Fruit fly (Drosophila melanogaster) whole organism, prepupa: ENCODE data around the gene CG14721.

Experiments used
- CG11294 ChIP-seq: fragments of 200-800 bp; sonication (Bioruptor generic); IDR thresholded peaks from 2 replicates; pipeline ENCODE4 v1.3.6; 2022; ENCODE audit warnings: missing biosample characterization, missing genetic modification characterization
- CG11762 ChIP-seq: fragments of 200-800 bp; sonication (Bioruptor generic); optimal IDR thresholded peaks from 3 replicates; lab custom pipeline; 2016; ENCODE audit warnings: missing biosample characterization, missing genetic modification characterization; ENCODE audit not compliant: insufficient read depth
- CG11902 ChIP-seq: fragments of 200-800 bp; sonication (Bioruptor generic); optimal IDR thresholded peaks from 3 replicates; lab custom pipeline; 2016; ENCODE audit warnings: missing biosample characterization, missing genetic modification characterization
- CG15336 ChIP-seq: fragments of 200-800 bp; sonication (Bioruptor generic); IDR thresholded peaks from 2 replicates; pipeline ENCODE4 v1.3.6; 2022; ENCODE audit warnings: missing biosample characterization, missing genetic modification characterization
- CG3032 ChIP-seq: fragments of 200-800 bp; optimal IDR thresholded peaks from 2 replicates; lab custom pipeline; 2019; ENCODE audit warnings: missing biosample characterization, mild to moderate bottlenecking, missing genetic modification characterization, moderate library complexity
- CG31627 ChIP-seq: fragments of 200-800 bp; sonication (Bioruptor generic); optimal IDR thresholded peaks from 3 replicates; lab custom pipeline; 2016; ENCODE audit warnings: missing biosample characterization, missing genetic modification characterization
- CG34406 ChIP-seq: fragments of 200-800 bp; sonication (Bioruptor generic); optimal IDR thresholded peaks from 3 replicates; lab custom pipeline; 2016; ENCODE audit warnings: missing biosample characterization, missing genetic modification characterization
- CG3919 ChIP-seq: fragments of 200-800 bp; sonication (Bioruptor generic); optimal IDR thresholded peaks from 3 replicates; lab custom pipeline; 2016; ENCODE audit warnings: missing biosample characterization, missing genetic modification characterization
- CG6163 ChIP-seq: fragments of 200-800 bp; sonication (Bioruptor generic); IDR thresholded peaks from 3 replicates; pipeline ENCODE4 v1.3.6; 2022; ENCODE audit warnings: missing biosample characterization, missing genetic modification characterization
- CG6792 ChIP-seq: fragments of 200-800 bp; sonication (Bioruptor generic); optimal IDR thresholded peaks from 3 replicates; lab custom pipeline; 2016; ENCODE audit warnings: missing biosample characterization, missing genetic modification characterization
- CG6854 ChIP-seq: fragments of 200-800 bp; sonication (Bioruptor generic); optimal IDR thresholded peaks from 2 replicates; lab custom pipeline; 2017; ENCODE audit warnings: missing biosample characterization, mild to moderate bottlenecking, missing genetic modification characterization
- CG7368 ChIP-seq: fragments of 200-800 bp; sonication (Bioruptor generic); optimal IDR thresholded peaks from 3 replicates; lab custom pipeline; 2016; ENCODE audit warnings: missing biosample characterization, missing genetic modification characterization
- CG8119 ChIP-seq: fragments of 200-800 bp; sonication (Bioruptor generic); IDR thresholded peaks from 3 replicates; pipeline ENCODE4 v1.3.6; 2022; ENCODE audit warnings: missing biosample characterization, missing genetic modification characterization
- CG8319 ChIP-seq: fragments of 200-800 bp; sonication (Bioruptor generic); optimal IDR thresholded peaks from 3 replicates; lab custom pipeline; 2016; ENCODE audit warnings: missing biosample characterization, missing genetic modification characterization
- CG8632 ChIP-seq: fragments of 200-800 bp; sonication (Bioruptor generic); optimal IDR thresholded peaks from 3 replicates; lab custom pipeline; 2016; ENCODE audit warnings: missing biosample characterization, missing genetic modification characterization
- CG9139 ChIP-seq: fragments of 200-800 bp; sonication (Bioruptor generic); optimal IDR thresholded peaks from 3 replicates; lab custom pipeline; 2017; ENCODE audit warnings: missing biosample characterization, mild to moderate bottlenecking, missing genetic modification characterization
- Eip75B ChIP-seq: fragments of 200-800 bp; sonication (Bioruptor generic); optimal IDR thresholded peaks from 3 replicates; lab custom pipeline; 2016; ENCODE audit warnings: missing biosample characterization, missing genetic modification characterization
- Eip93F ChIP-seq: fragments of 200-800 bp; sonication (Bioruptor generic); optimal IDR thresholded peaks from 2 replicates; lab custom pipeline; 2016; ENCODE audit warnings: missing biosample characterization, mild to moderate bottlenecking, missing genetic modification characterization
- Ets21C ChIP-seq: fragments of 200-800 bp; sonication (Bioruptor generic); optimal IDR thresholded peaks from 3 replicates; lab custom pipeline; 2016; ENCODE audit warnings: missing biosample characterization, missing genetic modification characterization
- Gug ChIP-seq: fragments of 200-800 bp; sonication (Bioruptor generic); IDR thresholded peaks from 2 replicates; pipeline ENCODE4 v1.3.6; 2022; ENCODE audit warnings: missing biosample characterization, missing genetic modification characterization
- Hr38 ChIP-seq: sonication (Bioruptor generic); optimal IDR thresholded peaks from 2 replicates; lab custom pipeline; 2016; ENCODE audit warnings: missing biosample characterization, missing genetic modification characterization
- Hr39 ChIP-seq: fragments of 200-800 bp; sonication (Bioruptor generic); optimal IDR thresholded peaks from 2 replicates; lab custom pipeline; 2016; ENCODE audit warnings: missing biosample characterization, missing genetic modification characterization
- Hr4 ChIP-seq: fragments of 200-800 bp; sonication (Bioruptor generic); optimal IDR thresholded peaks from 3 replicates; lab custom pipeline; 2016; ENCODE audit warnings: missing biosample characterization, missing genetic modification characterization
- Lpt ChIP-seq: fragments of 200-800 bp; sonication (Bioruptor generic); optimal IDR thresholded peaks from 3 replicates; lab custom pipeline; 2016; ENCODE audit warnings: missing biosample characterization, missing genetic modification characterization
- Met ChIP-seq: fragments of 200-800 bp; sonication (Bioruptor generic); optimal IDR thresholded peaks from 3 replicates; lab custom pipeline; 2016; ENCODE audit warnings: missing biosample characterization, missing genetic modification characterization
- OdsH ChIP-seq: fragments of 200-800 bp; sonication (Bioruptor generic); optimal IDR thresholded peaks from 3 replicates; lab custom pipeline; 2016; ENCODE audit warnings: missing biosample characterization, missing genetic modification characterization
- Smox ChIP-seq: fragments of 200-800 bp; sonication (Bioruptor generic); optimal IDR thresholded peaks from 3 replicates; lab custom pipeline; 2016; ENCODE audit warnings: missing biosample characterization, missing genetic modification characterization
- Sox14 ChIP-seq: fragments of 200-800 bp; sonication (Bioruptor generic); optimal IDR thresholded peaks from 3 replicates; lab custom pipeline; 2016; ENCODE audit warnings: missing biosample characterization, missing genetic modification characterization
- acj6 ChIP-seq: fragments of 200-800 bp; sonication (Bioruptor generic); optimal IDR thresholded peaks from 3 replicates; lab custom pipeline; 2016; ENCODE audit warnings: missing biosample characterization, missing genetic modification characterization
- cyc ChIP-seq: fragments of 200-800 bp; sonication (Bioruptor generic); optimal IDR thresholded peaks from 3 replicates; lab custom pipeline; 2016; ENCODE audit warnings: missing biosample characterization, missing genetic modification characterization
- dsx ChIP-seq: fragments of 200-800 bp; optimal IDR thresholded peaks from 3 replicates; lab custom pipeline; 2019; ENCODE audit warnings: missing biosample characterization, mild to moderate bottlenecking, missing genetic modification characterization, moderate library complexity; ENCODE audit not compliant: poor library complexity, severe bottlenecking
- eg ChIP-seq: fragments of 200-800 bp; sonication (Bioruptor generic); IDR thresholded peaks from 3 replicates; pipeline ENCODE4 v1.3.6; 2022; ENCODE audit warnings: missing biosample characterization, missing genetic modification characterization
- esn ChIP-seq: fragments of 200-800 bp; sonication (Bioruptor generic); optimal IDR thresholded peaks from 2 replicates; lab custom pipeline; 2016; ENCODE audit warnings: missing biosample characterization, mild to moderate bottlenecking, missing genetic modification characterization, moderate library complexity
- fd59A ChIP-seq: fragments of 200-800 bp; sonication (Bioruptor generic); optimal IDR thresholded peaks from 2 replicates; lab custom pipeline; 2017; ENCODE audit warnings: missing biosample characterization, mild to moderate bottlenecking, missing genetic modification characterization, missing genetic modification reagents
- fd85E ChIP-seq: fragments of 200-800 bp; sonication (Bioruptor generic); optimal IDR thresholded peaks from 3 replicates; lab custom pipeline; 2016; ENCODE audit warnings: missing biosample characterization, missing genetic modification characterization
- fkh ChIP-seq: fragments of 200-800 bp; sonication (Bioruptor generic); optimal IDR thresholded peaks from 3 replicates; lab custom pipeline; 2017; ENCODE audit warnings: missing biosample characterization, mild to moderate bottlenecking, missing genetic modification characterization, moderate library complexity
- net ChIP-seq: fragments of 200-800 bp; sonication (Bioruptor generic); optimal IDR thresholded peaks from 3 replicates; lab custom pipeline; 2016; ENCODE audit warnings: missing biosample characterization, missing genetic modification characterization
- salr ChIP-seq, 2 experiments: fragments of 200-800 bp; sonication (Bioruptor generic); optimal IDR thresholded peaks; 3 replicates each; lab custom pipeline; 2016 to 2018; ENCODE audit warnings: missing biosample characterization in 2 of 2, missing genetic modification characterization in 2 of 2, mild to moderate bottlenecking in 1 of 2
- spab ChIP-seq: fragments of 200-800 bp; sonication (Bioruptor generic); optimal IDR thresholded peaks from 2 replicates; lab custom pipeline; 2017; ENCODE audit warnings: missing biosample characterization, mild to moderate bottlenecking, missing genetic modification characterization, missing genetic modification reagents
- ss ChIP-seq, 2 experiments: fragments of 200-800 bp; sonication (Bioruptor generic); optimal IDR thresholded peaks; 2 replicates in 1 of 2; 3 replicates in 1 of 2; lab custom pipeline; 2017 to 2018; ENCODE audit warnings: mild to moderate bottlenecking in 2 of 2, missing biosample characterization in 2 of 2, missing genetic modification characterization in 2 of 2, moderate library complexity in 1 of 2
- svp ChIP-seq: fragments of 200-800 bp; sonication (Bioruptor generic); peaks from one replicate; lab custom pipeline; 2016; ENCODE audit warnings: missing biosample characterization, missing genetic modification characterization
- vri ChIP-seq: fragments of 200-800 bp; sonication (Bioruptor generic); optimal IDR thresholded peaks from 3 replicates; lab custom pipeline; 2016; ENCODE audit warnings: missing biosample characterization, mild to moderate bottlenecking, missing genetic modification characterization

CG14721 gene

DNA sequence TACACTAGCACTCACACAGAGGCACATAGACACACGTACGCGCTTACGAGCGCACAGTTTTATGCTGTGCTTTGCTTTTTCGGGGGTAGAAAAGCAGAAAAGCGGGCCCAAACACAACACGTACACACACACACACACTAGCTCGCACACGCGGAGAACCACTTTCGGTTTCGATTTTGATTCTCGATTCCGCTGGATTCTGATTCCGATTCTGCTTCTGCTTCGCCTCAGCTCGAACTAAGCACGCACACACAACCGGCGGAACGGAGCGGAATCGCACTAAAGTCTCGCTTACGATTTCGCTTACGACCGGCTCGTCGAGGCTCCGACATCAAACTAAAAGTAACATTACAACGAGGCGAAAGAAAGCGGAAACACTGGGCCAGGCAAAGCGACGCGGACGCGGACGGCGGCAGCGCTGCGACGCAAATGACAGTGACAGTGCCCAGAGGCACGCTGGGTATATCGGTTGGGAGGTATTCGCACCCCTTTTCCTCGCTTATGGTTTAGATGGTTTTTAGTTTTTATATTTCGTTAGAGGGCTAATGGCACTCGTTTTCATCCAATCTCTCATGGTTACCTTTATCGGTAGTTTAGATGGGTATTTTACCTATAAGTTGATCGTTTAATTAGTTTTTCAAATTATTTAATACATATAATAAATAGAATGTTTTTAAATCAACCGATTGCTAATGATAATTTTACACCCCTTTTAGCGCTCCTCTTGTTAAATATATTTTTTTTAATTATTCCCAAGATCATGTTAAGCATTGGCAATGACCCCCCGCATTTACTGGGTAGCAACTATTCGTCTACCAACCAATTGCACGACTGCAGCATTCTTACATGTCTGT, 43.0 kb downstream of the CG14721 start (continued):
- TF ChIP-seq Hr39 (GFP tag; lab: Kevin White, UChicago) (peak; percentile 49), CG3032 (tag; lab: Kevin White, UChicago) (peak; percentile 46), CG8632 (GFP tag; lab: Kevin White, UChicago) (peak; percentile 69), CG15336 (GFP tag; lab: Robert Waterston, UW) (peak; percentile 8; the same call in 1 of the 2 replicates), Ets21C (GFP tag; lab: Kevin White, UChicago) (no peak), Eip93F (GFP tag; lab: Kevin White, UChicago) (peak; percentile 28), acj6 (peak; percentile 71), CG8119 (peak; percentile 48), CG6854 (GFP tag; lab: Kevin White, UChicago) (peak; percentile 81), Gug (GFP tag; lab: Robert Waterston, UW) (peak; percentile 36; the same call in 1 of the 2 replicates), CG11762 (GFP tag; lab: Kevin White, UChicago) (peak; percentile 58), Hr4 (GFP tag; lab: Kevin White, UChicago) (peak; percentile 67), dsx (GFP tag; lab: Kevin White, UChicago) (peak; percentile 58), Lpt (peak; percentile 48), CG31627 (peak; percentile 34), CG3919 (GFP tag; lab: Kevin White, UChicago) (peak; percentile 65), Smox (GFP tag; lab: Kevin White, UChicago) (peak; percentile 38), net (GFP tag; lab: Kevin White, UChicago) (peak; percentile 25), cyc (GFP tag; lab: Kevin White, UChicago) (peak; percentile 24), fd59A (GFP tag; lab: Kevin White, UChicago) (peak; percentile 63), Met (GFP tag; lab: Kevin White, UChicago) (peak; percentile 54)

DNA sequence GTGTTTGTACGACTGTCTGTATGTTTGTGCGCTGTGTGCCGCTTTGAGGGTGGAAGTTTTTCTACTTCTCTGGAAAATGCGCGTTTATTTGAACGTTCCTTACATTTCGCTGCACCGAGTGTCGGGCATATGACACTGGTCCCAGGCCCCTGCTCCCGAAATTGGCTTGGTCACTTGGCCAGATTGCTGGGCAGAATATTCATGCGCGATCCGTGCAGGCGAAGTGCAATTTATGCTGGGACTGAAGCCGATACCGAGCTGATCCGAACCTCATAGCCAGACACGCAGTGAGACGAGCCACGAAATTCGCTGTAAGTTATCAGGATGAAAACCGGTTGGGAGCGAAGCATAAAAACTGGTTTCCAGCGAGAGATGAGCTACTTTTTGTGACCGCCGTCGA, 43.6 kb downstream of the CG14721 start:
- no peak for TF ChIP-seq Hr38 (GFP tag; lab: Kevin White, UChicago)
- no peak for TF ChIP-seq ss (GFP tag; optimal IDR thresholded peaks at IDR 0.05; lab: Kevin White, UChicago)
- peak; percentile 41; the same call in 1 of the 2 replicates for TF ChIP-seq CG11294
- TF ChIP-seq CG8319 (GFP tag; lab: Kevin White, UChicago), result no peak
- TF ChIP-seq CG6163 (GFP tag; lab: Robert Waterston, UW), result peak; percentile 77
- TF ChIP-seq Gug (GFP tag; lab: Robert Waterston, UW), result 0 out of 2 replicates have a peak, but pooled peaks have one; percentile 30

DNA sequence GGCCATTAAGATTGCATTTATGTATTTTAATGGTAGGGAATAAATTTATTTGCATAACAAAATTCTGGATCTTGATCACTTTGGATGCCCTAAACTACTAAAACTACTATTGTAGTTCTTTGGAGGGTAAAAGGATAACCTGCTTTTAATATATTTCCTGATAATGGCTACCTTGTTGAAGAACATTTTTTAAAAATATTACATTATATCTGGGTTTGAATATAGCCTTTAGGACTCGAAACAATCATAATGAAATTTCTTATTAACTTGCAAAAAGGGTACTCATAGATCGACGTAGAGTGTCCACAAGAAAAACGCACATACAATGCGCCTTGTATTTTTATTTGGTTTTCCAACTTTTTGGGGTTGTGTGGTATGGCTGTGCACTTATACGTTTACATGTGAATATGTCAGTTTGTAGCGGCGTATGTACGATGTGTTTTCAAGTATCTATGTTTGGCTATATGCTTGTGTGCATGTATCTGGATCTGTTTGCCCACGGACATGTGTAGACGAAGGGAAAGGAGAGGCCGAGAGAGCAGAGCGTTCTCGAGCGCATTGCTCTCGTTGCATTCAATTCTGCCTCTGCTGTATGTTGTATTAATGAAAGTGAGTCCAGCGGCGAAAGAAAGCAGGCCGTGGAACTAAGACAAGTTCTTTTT, 44.2 kb downstream of the CG14721 start:
- TF ChIP-seq CG6163 (GFP tag; lab: Robert Waterston, UW) (peak; percentile 84), CG15336 (GFP tag; lab: Robert Waterston, UW) (peak; percentile 74), Eip93F (GFP tag; lab: Kevin White, UChicago) (peak; percentile 81), CG7368 (GFP tag; lab: Kevin White, UChicago) (peak; percentile 81), CG3919 (GFP tag; lab: Kevin White, UChicago) (peak; percentile 92), salr (GFP tag; optimal IDR thresholded peaks at IDR 0.05; lab: Kevin White, UChicago) (peak; percentile 87 to 91), esn (GFP tag; lab: Kevin White, UChicago) (peak; percentile 95), CG6792 (peak; percentile 87), CG9139 (peak; percentile 78), CG6854 (GFP tag; lab: Kevin White, UChicago) (peak; percentile 60), Sox14 (peak; percentile 94), acj6 (peak; percentile 95), CG8632 (GFP tag; lab: Kevin White, UChicago) (peak; percentile 88), svp (GFP tag; lab: Kevin White, UChicago) (peak; percentile 97), fd85E (GFP tag; lab: Kevin White, UChicago) (peak; percentile 67), fkh (peak; percentile 58), CG11294 (no peak; the same call in 1 of the 2 replicates), spab (GFP tag; lab: Kevin White, UChicago) (peak; percentile 88), CG11902 (peak; percentile 89), cyc (GFP tag; lab: Kevin White, UChicago) (peak; percentile 91), Smox (GFP tag; lab: Kevin White, UChicago) (peak; percentile 94), CG3032 (tag; lab: Kevin White, UChicago) (peak; percentile 93), Gug (GFP tag; lab: Robert Waterston, UW) (peak; percentile 74), vri (GFP tag; lab: Kevin White, UChicago) (peak; percentile 85), OdsH (GFP tag; lab: Kevin White, UChicago) (peak; percentile 94), Eip75B (GFP tag; lab: Kevin White, UChicago) (peak; percentile 91), eg (peak; percentile 73; the same call in 2 of the 3 replicates), CG34406 (GFP tag; lab: Kevin White, UChicago) (peak; percentile 93), CG31627 (peak; percentile 91)
